ENCODE assay signal across 1 fruit fly cellular context in genomic region chrX:5756146-5756545, dm6.
TF ChIP-seq lines count a peak whose summit lies in the region.

No protein-coding gene starts in this region.

TF ChIP-seq in whole organism, embryonic, 481 proteins besides CTCF, POLR2A, EP300 and RAD21 (continued from another document):
- TF ChIP-seq CG6791 (GFP tag; IDR thresholded peaks at IDR 0.05; lab: Robert Waterston, UW; ENCODE audit: partially characterized antibody) (0 out of 3 replicates have a peak, but pooled peaks have one; percentile 24), CG13123 (GFP tag; optimal IDR thresholded peaks at IDR 0.05; lab: Kevin White, UChicago) (no peak), CG34376 (GFP tag; optimal IDR thresholded peaks at IDR 0.05; lab: Kevin White, UChicago) (no peak), Blimp-1 (GFP tag; optimal IDR thresholded peaks at IDR 0.05; lab: Kevin White, UChicago) (peak; percentile 85), CG43689 (GFP tag; IDR thresholded peaks at IDR 0.05; lab: Robert Waterston, UW) (no peak), chinmo (GFP tag; IDR thresholded peaks at IDR 0.05; lab: Robert Waterston, UW; ENCODE audit: partially characterized antibody) (0 out of 4 replicates have a peak, but pooled peaks have one; percentile 16)
